Worm (Caenorhabditis elegans): Measurements from ENCODE around the gene F43G6.4.
"Not testable (repeated sequence)": the region's sequence is repeated elsewhere in the genome, so short reads cannot be mapped to it uniquely, and the experiment has no call there.

- not testable (repeated sequence) for TF ChIP-seq pqm-1 (tag; optimal IDR thresholded peaks at IDR 0.05)
- TF ChIP-seq egl-27 (tag; optimal IDR thresholded peaks at IDR 0.05): peak in 1 of 2 experiments; percentile 25
- TF ChIP-seq ceh-82 (tag; optimal IDR thresholded peaks at IDR 0.05): peak; percentile 65 to 81 (median 69)
- peak; percentile 89 for TF ChIP-seq nhr-20 (tag; optimal IDR thresholded peaks at IDR 0.05)
- peak; percentile 42 for TF ChIP-seq nhr-28 (tag; optimal IDR thresholded peaks at IDR 0.05)
- TF ChIP-seq ztf-4 (tag; optimal IDR thresholded peaks at IDR 0.05): peak; percentile 77
These were observed 31.3 kb upstream of the F43G6.4 start, which contains the start of the genes F44E5.4 and F44E5.5 for ce11 chrII:11759277-11759676.

All from whole organism, L1 larva.